Fruit fly (Drosophila melanogaster) whole organism, larva: ENCODE measurements around the gene mRRF1.
A peak's percentile ranks its signal among the peaks of the same experiment; 100 is the strongest.

Experiments used
- noc ChIP-seq: fragments of 200-800 bp; sonication (Bioruptor generic); optimal IDR thresholded peaks from 3 replicates; lab custom pipeline; 2019; ENCODE audit warnings: missing biosample characterization, mild to moderate bottlenecking, missing genetic modification characterization, moderate library complexity

Gene mRRF1

dm6 chr3L:9384445-9385079 is 20.4 kb downstream of the mRRF1 start:
- no peak for TF ChIP-seq noc (tag; lab: Kevin White, UChicago)

DNA sequence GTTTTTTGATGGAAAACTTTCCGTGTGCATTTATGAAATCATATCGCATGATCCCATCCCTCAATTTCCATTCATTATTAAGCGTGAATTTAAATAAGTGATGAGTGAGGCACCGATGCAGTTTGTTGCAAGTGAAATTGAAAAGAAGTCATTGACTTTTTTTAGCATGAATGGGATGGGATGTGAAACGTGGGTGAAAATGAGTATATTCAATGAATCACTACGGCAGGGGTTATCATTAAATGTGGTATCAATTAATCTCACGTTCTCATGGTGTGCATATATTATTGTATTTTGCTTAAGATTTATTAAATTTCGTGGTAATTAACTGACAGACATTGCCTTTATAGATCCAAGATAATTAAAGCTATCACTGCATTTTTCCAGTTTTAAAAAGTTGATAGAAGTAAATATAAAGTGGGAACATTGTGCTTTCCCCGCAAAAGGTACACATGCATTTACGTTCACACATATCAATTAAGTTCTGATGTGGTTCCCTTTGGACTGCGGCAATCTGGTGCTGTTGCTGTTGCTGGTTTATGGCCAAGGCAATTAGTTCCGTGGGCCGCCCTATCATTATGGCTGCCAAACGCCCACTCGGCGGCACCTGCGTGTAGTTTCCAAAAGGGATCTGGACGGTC is 27.3 kb downstream of the mRRF1 start:
- no peak for TF ChIP-seq noc (tag; lab: Kevin White, UChicago)

- no peak for TF ChIP-seq noc (tag; lab: Kevin White, UChicago)
These were observed 31.9 kb downstream of the mRRF1 start for dm6 chr3L:9396038-9396437.

DNA sequence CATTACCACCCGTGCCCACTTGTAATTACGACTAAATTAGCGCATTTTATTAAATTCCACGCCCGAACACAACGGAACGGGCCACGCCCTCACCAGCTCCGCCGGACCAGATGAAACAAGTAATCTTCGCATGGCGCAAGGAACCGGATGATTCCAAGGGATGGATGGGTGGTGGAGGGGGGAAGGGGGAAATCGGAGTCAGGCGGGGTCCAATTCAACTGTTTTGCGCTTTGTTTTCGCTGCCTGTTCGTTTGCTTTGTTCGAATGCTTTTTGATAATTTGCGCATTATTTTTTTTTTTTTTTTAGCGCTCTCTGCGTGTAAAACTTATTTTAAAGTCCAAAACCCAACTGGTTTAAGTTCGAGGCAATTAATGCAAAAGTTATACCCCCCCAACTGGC is 32.6 kb downstream of the mRRF1 start:
- no peak for TF ChIP-seq noc (tag; lab: Kevin White, UChicago)

DNA sequence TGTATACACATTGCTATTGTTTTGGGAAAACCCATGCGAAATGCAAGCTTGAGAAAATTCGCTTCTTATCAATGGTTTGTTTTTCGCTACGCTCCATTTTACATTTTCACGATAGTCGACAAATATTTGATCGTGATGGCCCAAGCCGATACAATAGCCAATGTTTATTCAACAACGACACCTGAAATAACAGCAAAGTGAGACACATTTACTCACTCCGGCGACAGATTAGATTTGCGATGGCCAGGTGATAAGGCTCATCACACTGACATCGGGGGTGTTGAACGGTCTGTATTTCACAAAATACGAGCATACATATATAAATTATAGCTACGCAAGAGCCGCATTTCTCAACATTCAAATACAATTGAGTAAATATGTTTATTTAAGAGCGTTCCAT is 33.0 kb downstream of the mRRF1 start:
- TF ChIP-seq noc (tag; lab: Kevin White, UChicago): peak; percentile 89

dm6 chr3L:9398028-9398427 is 33.9 kb downstream of the mRRF1 start:
- no peak for TF ChIP-seq noc (tag; lab: Kevin White, UChicago)

- TF ChIP-seq noc (tag; lab: Kevin White, UChicago): no peak
These were observed 34.4 kb downstream of the mRRF1 start for dm6 chr3L:9398435-9398981.

dm6 chr3L:9399013-9399750 is 35.0 kb downstream of the mRRF1 start, which contains the start of gene CG4080:
Gene CG4080 (minus strand): TSS chr3L:9399227.
- peak; percentile 16 for TF ChIP-seq noc (tag; lab: Kevin White, UChicago)

DNA sequence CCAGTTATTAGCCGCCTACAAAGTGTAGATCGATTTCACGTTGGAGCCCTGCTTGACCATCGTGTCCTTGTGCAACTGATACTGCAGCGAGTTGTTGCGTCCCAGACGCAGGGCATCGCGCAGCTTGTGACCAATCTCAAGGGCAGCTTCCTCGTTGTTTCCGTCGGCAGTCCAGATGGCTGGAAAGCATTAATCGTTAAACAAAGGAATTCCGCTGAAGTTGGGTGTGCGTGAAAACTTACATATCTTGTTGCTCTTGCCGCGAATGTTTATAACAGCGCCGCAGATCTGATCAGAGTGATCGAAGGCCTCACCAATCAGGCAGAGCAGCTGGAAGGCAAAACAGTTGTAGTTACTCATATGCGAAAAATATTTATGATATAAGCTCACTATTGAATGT is 35.7 kb downstream of the mRRF1 start:
- no peak for TF ChIP-seq noc (tag; lab: Kevin White, UChicago)

DNA sequence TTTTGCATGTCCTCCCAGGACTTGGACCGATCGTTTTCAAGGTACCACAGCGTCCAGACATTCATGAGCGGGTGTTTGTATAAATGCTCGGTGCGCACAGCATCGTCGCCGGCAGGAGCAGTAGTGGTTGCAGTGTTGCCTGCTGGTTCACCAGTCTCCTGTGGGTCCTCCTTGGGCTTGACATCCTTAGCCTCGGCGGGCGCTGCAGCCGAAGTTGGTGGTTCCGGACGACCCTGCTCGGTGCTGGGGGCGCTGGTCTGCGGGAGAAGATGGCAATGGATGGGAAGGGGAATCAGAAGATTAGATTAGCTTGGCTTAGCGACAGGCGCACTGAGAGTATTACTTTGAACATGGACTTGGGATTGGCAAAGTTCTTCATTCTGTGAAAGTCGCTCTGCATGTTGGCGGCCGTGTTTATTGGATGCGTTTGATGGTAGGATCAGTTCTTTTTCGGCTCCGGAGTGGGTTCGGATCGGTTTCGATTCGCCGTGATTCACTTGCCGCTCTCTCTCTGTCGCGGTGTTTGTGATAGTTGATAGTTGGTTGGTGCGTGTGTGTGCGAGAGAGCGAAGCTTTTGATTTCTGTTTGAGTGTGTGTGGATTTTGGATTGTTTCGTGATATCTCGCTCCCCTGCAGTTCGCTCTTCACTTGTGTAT is 36.7 kb downstream of the mRRF1 start:
- no peak for TF ChIP-seq noc (tag; lab: Kevin White, UChicago)

dm6 chr3L:9401354-9402156 is 37.4 kb downstream of the mRRF1 start:
- TF ChIP-seq noc (tag; lab: Kevin White, UChicago): no peak

DNA sequence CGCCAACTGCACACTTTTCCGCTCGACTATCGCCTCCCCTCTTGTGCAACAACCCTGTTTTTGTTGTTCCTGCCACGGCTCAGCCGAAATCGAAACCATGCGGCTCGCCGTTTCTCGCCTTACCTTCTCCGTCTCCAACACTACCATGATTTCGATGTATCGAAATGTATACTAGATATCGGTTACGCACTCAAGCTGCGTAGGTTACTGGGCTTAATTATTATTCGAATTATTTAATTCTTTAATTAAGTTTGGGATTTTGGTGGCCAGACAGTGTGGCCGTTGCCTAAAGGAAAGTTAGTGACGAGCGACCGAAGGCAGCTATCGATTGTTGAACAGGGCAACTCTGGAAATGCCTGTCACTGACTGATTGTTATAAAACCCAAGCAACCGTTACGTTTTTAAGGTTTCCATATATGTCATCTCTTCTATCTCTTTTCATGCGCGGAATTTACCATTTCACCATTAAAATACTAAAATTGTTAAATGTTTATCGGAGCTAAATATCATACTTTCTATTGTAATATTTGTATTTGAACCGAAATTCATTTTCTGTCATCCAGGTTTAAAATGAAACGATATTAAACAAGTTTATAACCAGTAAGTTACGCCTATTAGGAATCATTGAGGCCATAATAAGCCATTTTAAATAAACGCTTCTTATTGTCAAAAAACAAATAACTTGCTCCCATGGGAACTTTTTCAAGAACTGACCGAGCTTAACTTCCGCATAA is 38.2 kb downstream of the mRRF1 start, which contains the start of gene eIF4E1:
Gene eIF4E1 (minus strand): TSS at position 304 of the 734 bp plus-strand sequence.
- TF ChIP-seq noc (tag; lab: Kevin White, UChicago): no peak

DNA sequence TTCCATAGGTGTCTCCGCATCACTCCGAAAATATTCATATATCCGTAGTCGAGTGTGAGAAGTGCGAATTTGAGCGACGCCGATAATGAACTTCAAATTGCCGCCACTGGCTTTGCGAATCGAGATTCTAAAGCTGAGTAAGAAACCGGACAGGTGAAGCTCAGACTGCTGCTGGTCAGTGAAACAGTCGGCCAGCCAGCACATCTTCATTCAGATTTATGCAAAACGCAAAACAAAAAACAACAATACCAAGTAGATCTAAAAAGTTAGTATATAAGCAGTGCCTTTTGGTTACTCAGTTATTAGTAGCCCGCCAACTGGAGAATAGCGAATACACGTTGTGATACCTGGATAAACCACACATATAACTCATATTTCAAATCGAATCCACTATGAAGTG is 40.3 kb downstream of the mRRF1 start, which contains the start of gene Cpr67B:
Gene Cpr67B (plus strand): TSS at position 301 of the 400 bp plus-strand sequence.
- no peak for TF ChIP-seq noc (tag; lab: Kevin White, UChicago)

dm6 chr3L:9410030-9410589 is 46.0 kb downstream of the mRRF1 start:
- no peak for TF ChIP-seq noc (tag; lab: Kevin White, UChicago)
